Fruit fly (Drosophila melanogaster): ENCODE measurements around the gene InR.

DNA sequence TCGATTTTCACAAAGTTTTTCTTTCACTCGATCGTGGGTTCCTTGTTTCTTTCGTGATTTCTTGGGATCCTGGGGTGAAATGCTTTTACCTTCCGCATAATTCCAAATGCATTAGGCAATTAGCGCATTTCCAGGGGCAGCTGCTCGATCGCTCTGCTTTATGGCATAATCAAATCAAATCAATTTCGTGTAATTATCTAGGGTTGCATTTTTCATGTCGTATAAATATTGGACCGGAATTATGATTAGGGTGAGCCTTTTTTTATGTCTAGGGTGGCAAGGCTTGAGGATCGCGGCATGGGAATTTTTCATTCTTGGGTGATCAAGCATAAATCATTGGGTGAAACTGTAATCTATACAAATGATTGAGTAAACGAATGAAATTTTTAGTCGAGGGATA lies 35.6 kb upstream of the InR start:
- TF ChIP-seq GATAd (GFP tag; optimal IDR thresholded peaks at IDR 0.05) (no peak), br (GFP tag; optimal IDR thresholded peaks at IDR 0.05) (no peak), brk (GFP tag; optimal IDR thresholded peaks at IDR 0.05) (no peak), usp (GFP tag; optimal IDR thresholded peaks at IDR 0.05) (no peak), h (GFP tag; optimal IDR thresholded peaks at IDR 0.05) (no peak), Hnf4 (GFP tag; optimal IDR thresholded peaks at IDR 0.05) (no peak), Dif (GFP tag; optimal IDR thresholded peaks at IDR 0.05; ENCODE audit: partially characterized antibody) (no peak)

Measured in whole organism, wandering third instar larva.